Fruit fly (Drosophila melanogaster) whole organism, embryonic: ENCODE measurements around the gene mask.
A peak's percentile ranks its signal among the peaks of the same experiment; 100 is the strongest.

ENCODE experiments used
- Abd-B ChIP-seq: fragments of 200-800 bp; sonication (Bioruptor generic); optimal IDR thresholded peaks from 2 replicates; lab custom pipeline; 2018; ENCODE audit warnings: missing biosample characterization, mild to moderate bottlenecking, missing genetic modification characterization, moderate library complexity
- Atf-2 ChIP-seq: fragments of 200-800 bp; sonication (Bioruptor generic); optimal IDR thresholded peaks from 2 replicates; lab custom pipeline; 2016; ENCODE audit warnings: missing biosample characterization, missing genetic modification characterization
- Atf3 ChIP-seq: fragments of 200-800 bp; sonication (Bioruptor generic); optimal IDR thresholded peaks from 3 replicates; lab custom pipeline; 2016; ENCODE audit warnings: missing biosample characterization, missing genetic modification characterization
- Bteb2 ChIP-seq: fragments of 200-800 bp; sonication (Bioruptor generic); optimal IDR thresholded peaks from 2 replicates; lab custom pipeline; 2016; ENCODE audit warnings: missing biosample characterization, missing genetic modification characterization
- CG10209 ChIP-seq: fragments of 200-800 bp; sonication (Bioruptor generic); optimal IDR thresholded peaks from 3 replicates; lab custom pipeline; 2017; ENCODE audit warnings: missing biosample characterization, mild to moderate bottlenecking, missing genetic modification characterization, missing genetic modification reagents
- CG1792 ChIP-seq: fragments of 200-800 bp; sonication (Bioruptor generic); optimal IDR thresholded peaks from 2 replicates; lab custom pipeline; 2016; ENCODE audit warnings: missing biosample characterization, missing genetic modification characterization
- CG18764 ChIP-seq: fragments of 200-800 bp; sonication (Bioruptor generic); optimal IDR thresholded peaks from 3 replicates; lab custom pipeline; 2016; ENCODE audit warnings: missing biosample characterization, missing genetic modification characterization
- CG2712 ChIP-seq: fragments of 200-800 bp; optimal IDR thresholded peaks from 3 replicates; lab custom pipeline; 2019; ENCODE audit warnings: missing biosample characterization, mild to moderate bottlenecking, missing genetic modification characterization, moderate library complexity
- CG4328 ChIP-seq: fragments of 200-800 bp; sonication (Bioruptor generic); optimal IDR thresholded peaks from 3 replicates; lab custom pipeline; 2017; ENCODE audit warnings: missing biosample characterization, missing genetic modification reagents, missing genetic modification characterization
- CG4360 ChIP-seq: fragments of 200-800 bp; sonication (Bioruptor generic); IDR thresholded peaks from 2 replicates; pipeline ENCODE4 v1.3.6; 2022; ENCODE audit warnings: missing biosample characterization, missing genetic modification characterization
- CG4617 ChIP-seq: fragments of 200-800 bp; sonication (Bioruptor generic); optimal IDR thresholded peaks from 3 replicates; lab custom pipeline; 2016; ENCODE audit warnings: missing biosample characterization, missing genetic modification characterization, borderline replicate concordance
- CG4707 ChIP-seq: fragments of 200-800 bp; sonication (Bioruptor generic); optimal IDR thresholded peaks from 2 replicates; lab custom pipeline; 2018; ENCODE audit warnings: missing biosample characterization, mild to moderate bottlenecking, missing genetic modification characterization, moderate library complexity
- CG4854 ChIP-seq: fragments of 200-800 bp; sonication (Bioruptor generic); optimal IDR thresholded peaks from 2 replicates; lab custom pipeline; 2016; ENCODE audit warnings: missing biosample characterization, missing genetic modification characterization, inconsistent platforms
- CG6272 ChIP-seq: fragments of 200-800 bp; sonication (Bioruptor generic); IDR thresholded peaks from 2 replicates; pipeline ENCODE4 v1.3.6; 2022; ENCODE audit warnings: missing biosample characterization, missing genetic modification characterization
- CG8089 ChIP-seq: fragments of 200-800 bp; sonication (Bioruptor generic); optimal IDR thresholded peaks from 3 replicates; lab custom pipeline; 2016; ENCODE audit warnings: missing biosample characterization, missing genetic modification characterization
- CG8290 ChIP-seq, 3 experiments: fragments of 200-800 bp; sonication (Bioruptor generic); optimal IDR thresholded peaks; 2 replicates each; lab custom pipeline; 2016 to 2019; ENCODE audit warnings: missing biosample characterization in 3 of 3, missing genetic modification characterization in 3 of 3, mild to moderate bottlenecking in 2 of 3, moderate library complexity in 1 of 3
- CG8924 ChIP-seq: fragments of 200-800 bp; optimal IDR thresholded peaks from 3 replicates; lab custom pipeline; 2019; ENCODE audit warnings: missing biosample characterization, mild to moderate bottlenecking, missing genetic modification characterization, moderate library complexity
- Fer3 ChIP-seq: fragments of 200-800 bp; sonication (Bioruptor generic); optimal IDR thresholded peaks from 2 replicates; lab custom pipeline; 2018; ENCODE audit warnings: missing biosample characterization, mild to moderate bottlenecking, missing genetic modification characterization, moderate library complexity
- HLH4C ChIP-seq: fragments of 200-800 bp; sonication (Bioruptor generic); IDR thresholded peaks from 3 replicates; pipeline ENCODE4 v1.3.6; 2022; ENCODE audit warnings: missing biosample characterization, missing genetic modification characterization; ENCODE audit not compliant: partially characterized antibody
- Lpt ChIP-seq: fragments of >200 bp; optimal IDR thresholded peaks from 2 replicates; lab custom pipeline; 2018; ENCODE audit warnings: missing biosample characterization, missing genetic modification characterization
- MBD-R2 ChIP-seq: fragments of 200-800 bp; sonication (Bioruptor generic); IDR thresholded peaks from 2 replicates; pipeline ENCODE4 v1.3.6; 2022; ENCODE audit warnings: missing biosample characterization, missing genetic modification characterization
- Opbp ChIP-seq: fragments of 200-800 bp; sonication (Bioruptor generic); IDR thresholded peaks from 3 replicates; pipeline ENCODE4 v1.3.6; 2022; ENCODE audit warnings: missing biosample characterization, missing genetic modification characterization; ENCODE audit not compliant: partially characterized antibody
- Poxn ChIP-seq: fragments of 200-800 bp; sonication (Bioruptor generic); IDR thresholded peaks from 2 replicates; pipeline ENCODE4 v1.3.6; 2022; ENCODE audit warnings: missing biosample characterization, missing genetic modification characterization
- Stat92E ChIP-seq, 3 experiments: fragments of >200 bp in 2 of 3; fragments of 200-800 bp in 1 of 3; sonication (Bioruptor generic) in 1 of 3; optimal IDR thresholded peaks; 2 replicates each; lab custom pipeline; 2017 to 2019; ENCODE audit warnings: missing biosample characterization in 3 of 3, missing genetic modification characterization in 3 of 3, mild to moderate bottlenecking in 1 of 3, moderate library complexity in 1 of 3
- YL-1 ChIP-seq: fragments of 200-800 bp; sonication (Bioruptor generic); optimal IDR thresholded peaks from 3 replicates; lab custom pipeline; 2017; ENCODE audit warnings: missing biosample characterization, mild to moderate bottlenecking, missing genetic modification characterization
- cas ChIP-seq: fragments of 200-800 bp; sonication (Bioruptor generic); IDR thresholded peaks from 2 replicates; pipeline ENCODE4 v1.3.6; 2022; ENCODE audit warnings: missing biosample characterization, missing genetic modification characterization
- caup ChIP-seq: fragments of 200-800 bp; sonication (Bioruptor generic); optimal IDR thresholded peaks from 3 replicates; lab custom pipeline; 2017; ENCODE audit warnings: missing biosample characterization, mild to moderate bottlenecking, missing genetic modification characterization, moderate library complexity; ENCODE audit not compliant: severe bottlenecking
- cwo ChIP-seq: fragments of 200-800 bp; sonication (Bioruptor generic); optimal IDR thresholded peaks from 3 replicates; lab custom pipeline; 2017; ENCODE audit warnings: missing biosample characterization, missing genetic modification characterization, mild to moderate bottlenecking, moderate library complexity, missing genetic modification reagents
- dati ChIP-seq: fragments of 200-800 bp; sonication (Bioruptor generic); IDR thresholded peaks from 2 replicates; pipeline ENCODE4 v1.3.6; 2022; ENCODE audit warnings: missing biosample characterization, missing genetic modification characterization
- esg ChIP-seq: fragments of 200-800 bp; sonication (Bioruptor generic); conservative IDR thresholded peaks from 2 replicates; pipeline ENCODE4 v1.3.6; 2022; ENCODE audit warnings: missing biosample characterization, missing genetic modification characterization
- exex ChIP-seq: fragments of 200-800 bp; sonication (Bioruptor generic); optimal IDR thresholded peaks from 4 replicates; lab custom pipeline; 2018; ENCODE audit warnings: missing biosample characterization, mild to moderate bottlenecking, missing genetic modification characterization, moderate library complexity
- fd102C ChIP-seq: fragments of 200-800 bp; sonication (Bioruptor generic); optimal IDR thresholded peaks from 2 replicates; lab custom pipeline; 2018; ENCODE audit warnings: missing biosample characterization, mild to moderate bottlenecking, missing genetic modification characterization, moderate library complexity
- fd96Cb ChIP-seq: fragments of 200-800 bp; sonication (Bioruptor generic); optimal IDR thresholded peaks from 2 replicates; lab custom pipeline; 2018; ENCODE audit warnings: missing biosample characterization, mild to moderate bottlenecking, missing genetic modification characterization, moderate library complexity
- gcm2 ChIP-seq: fragments of 200-800 bp; sonication (Bioruptor generic); optimal IDR thresholded peaks from 2 replicates; lab custom pipeline; 2016; ENCODE audit warnings: missing biosample characterization, missing genetic modification characterization
- ham ChIP-seq: fragments of 200-800 bp; sonication (Bioruptor generic); IDR thresholded peaks from 2 replicates; pipeline ENCODE4 v1.3.6; 2022; ENCODE audit warnings: missing biosample characterization, missing genetic modification characterization
- hb ChIP-seq: fragments of 200-800 bp; sonication (Bioruptor generic); IDR thresholded peaks from 3 replicates; pipeline ENCODE4 v1.3.6; 2022; ENCODE audit warnings: missing biosample characterization, missing genetic modification characterization; ENCODE audit not compliant: partially characterized antibody
- lab ChIP-seq: fragments of 200-800 bp; sonication (Bioruptor generic); optimal IDR thresholded peaks from 3 replicates; lab custom pipeline; 2017; ENCODE audit warnings: missing biosample characterization, missing genetic modification characterization, mild to moderate bottlenecking, moderate library complexity, missing genetic modification reagents
- lbe ChIP-seq: fragments of 200-800 bp; sonication (Bioruptor generic); optimal IDR thresholded peaks from 2 replicates; lab custom pipeline; 2016; ENCODE audit warnings: missing biosample characterization, mild to moderate bottlenecking, missing genetic modification characterization
- phol ChIP-seq: fragments of 200-800 bp; sonication (Bioruptor generic); optimal IDR thresholded peaks from 3 replicates; lab custom pipeline; 2018; ENCODE audit warnings: missing biosample characterization, mild to moderate bottlenecking, missing genetic modification characterization, moderate library complexity
- psq ChIP-seq: fragments of 200-800 bp; sonication (Bioruptor generic); optimal IDR thresholded peaks from 2 replicates; lab custom pipeline; 2017; ENCODE audit warnings: missing biosample characterization, missing genetic modification characterization
- sens ChIP-seq: fragments of 200-800 bp; sonication (Bioruptor generic); peaks from one replicate; lab custom pipeline; 2016; ENCODE audit warnings: missing biosample characterization, missing genetic modification characterization
- sens-2 ChIP-seq: fragments of 200-800 bp; sonication (Bioruptor generic); IDR thresholded peaks from 2 replicates; pipeline ENCODE4 v1.3.6; 2022; ENCODE audit warnings: missing biosample characterization, missing genetic modification characterization
- sqz ChIP-seq: fragments of 200-800 bp; sonication (Bioruptor generic); optimal IDR thresholded peaks from 3 replicates; lab custom pipeline; 2018; ENCODE audit warnings: missing biosample characterization, mild to moderate bottlenecking, missing genetic modification characterization
- sr ChIP-seq: fragments of 200-800 bp; sonication (Bioruptor generic); IDR thresholded peaks from 3 replicates; pipeline ENCODE4 v1.3.6; 2022; ENCODE audit warnings: missing biosample characterization, missing genetic modification characterization
- tup ChIP-seq: fragments of 200-800 bp; sonication (Bioruptor generic); optimal IDR thresholded peaks from 2 replicates; lab custom pipeline; 2016; ENCODE audit warnings: missing biosample characterization, mild to moderate bottlenecking, missing genetic modification characterization, moderate library complexity
- twi ChIP-seq: fragments of 200-800 bp; optimal IDR thresholded peaks from 2 replicates; lab custom pipeline; 2019; ENCODE audit warnings: missing biosample characterization, mild to moderate bottlenecking, missing genetic modification characterization, moderate library complexity
- wek ChIP-seq: fragments of 200-800 bp; sonication (Bioruptor generic); optimal IDR thresholded peaks from 3 replicates; lab custom pipeline; 2018; ENCODE audit warnings: missing biosample characterization, mild to moderate bottlenecking, missing genetic modification characterization, moderate library complexity

Gene mask

dm6 chr3R:24276104-24277008 lies 46.0 kb downstream of the mask start, which contains the start of gene Orct (continued):
- TF ChIP-seq Abd-B (GFP tag; lab: Kevin White, UChicago), result peak; percentile 58
- TF ChIP-seq MBD-R2 (GFP tag; lab: Robert Waterston, UW), result 0 out of 2 replicates have a peak, but pooled peaks have one; percentile 39
- peak; percentile 65 for TF ChIP-seq Fer3
- TF ChIP-seq HLH4C, result no peak
- TF ChIP-seq Atf-2 (GFP tag; lab: Kevin White, UChicago), result peak; percentile 37
- TF ChIP-seq Atf3, result peak; percentile 43
- no peak for TF ChIP-seq gcm2 (GFP tag; lab: Kevin White, UChicago)
- TF ChIP-seq twi (tag; lab: Kevin White, UChicago), result peak; percentile 45
- TF ChIP-seq cas, result no peak
- peak; percentile 8 for TF ChIP-seq psq (GFP tag; lab: Kevin White, UChicago)
- peak; percentile 71 for TF ChIP-seq exex
- peak; percentile 83 for TF ChIP-seq CG10209 (GFP tag; lab: Kevin White, UChicago)
- no peak for TF ChIP-seq tup (GFP tag; lab: Kevin White, UChicago)
- TF ChIP-seq cwo (GFP tag; lab: Kevin White, UChicago), result peak; percentile 63
- TF ChIP-seq caup (GFP tag; lab: Kevin White, UChicago), result peak; percentile 70
- peak; percentile 13 for TF ChIP-seq CG4617 (GFP tag; lab: Kevin White, UChicago)
- TF ChIP-seq CG8290 (GFP tag; optimal IDR thresholded peaks at IDR 0.05; lab: Kevin White, UChicago), result no peak
- peak in 1 of 2 experiments; percentile 60 for TF ChIP-seq CG8290 (tag; optimal IDR thresholded peaks at IDR 0.05; lab: Kevin White, UChicago)
- TF ChIP-seq CG8924 (tag; lab: Kevin White, UChicago), result peak; percentile 84
- peak; percentile 48 for TF ChIP-seq esg
- TF ChIP-seq lab (GFP tag; lab: Kevin White, UChicago), result peak; percentile 89
- TF ChIP-seq dati (GFP tag; lab: Robert Waterston, UW), result no peak
- TF ChIP-seq CG4854 (GFP tag; lab: Kevin White, UChicago), result peak; percentile 42
- peak; percentile 27 for TF ChIP-seq CG8089 (GFP tag; lab: Kevin White, UChicago)
- 0 out of 2 replicates have a peak, but pooled peaks have one; percentile 19 for TF ChIP-seq Poxn (GFP tag; lab: Robert Waterston, UW)
- peak; percentile 70 for TF ChIP-seq CG4328 (GFP tag; lab: Kevin White, UChicago)
- TF ChIP-seq sens (GFP tag; lab: Kevin White, UChicago), result peak; percentile 93
- no peak for TF ChIP-seq fd102C
- TF ChIP-seq YL-1 (GFP tag; lab: Kevin White, UChicago), result peak; percentile 5
- no peak for TF ChIP-seq sr (GFP tag; lab: Robert Waterston, UW)
- TF ChIP-seq fd96Cb (tag; lab: Kevin White, UChicago), result peak; percentile 62
- TF ChIP-seq wek, result no peak
- peak; percentile 53 for TF ChIP-seq CG6272
- peak; percentile 56 for TF ChIP-seq Bteb2
- no peak for TF ChIP-seq Opbp
- TF ChIP-seq CG18764 (GFP tag; lab: Kevin White, UChicago), result peak; percentile 32
- peak; percentile 80 for TF ChIP-seq CG2712 (tag; lab: Kevin White, UChicago)
- TF ChIP-seq Stat92E (GFP tag; optimal IDR thresholded peaks at IDR 0.05; lab: Kevin White, UChicago), result no peak
- peak; percentile 73 for TF ChIP-seq phol
- no peak for TF ChIP-seq CG4360
- TF ChIP-seq CG4707 (GFP tag; lab: Kevin White, UChicago), result peak; percentile 38
- TF ChIP-seq sqz (GFP tag; lab: Kevin White, UChicago), result peak; percentile 31
- no peak for TF ChIP-seq Lpt (GFP tag; lab: Kevin White, UChicago)
- no peak for TF ChIP-seq CG1792 (GFP tag; lab: Kevin White, UChicago)
- TF ChIP-seq ham (GFP tag; lab: Robert Waterston, UW), result no peak
- TF ChIP-seq lbe, result no peak
- TF ChIP-seq hb (GFP tag; lab: Robert Waterston, UW), result no peak
- no peak for TF ChIP-seq sens-2 (GFP tag; lab: Robert Waterston, UW)
